Worm (Caenorhabditis elegans) whole organism, L2 larva: ENCODE data around the gene F10E9.1.

Source experiments
- R02D3.7 ChIP-seq: fragments of 150-350 bp; optimal IDR thresholded peaks from 2 replicates; lab custom pipeline; 2014; ENCODE audit warnings: missing biosample characterization, missing genetic modification characterization
- ceh-16 ChIP-seq: fragments of 150-350 bp; optimal IDR thresholded peaks from 2 replicates; lab custom pipeline; 2014; ENCODE audit warnings: missing biosample characterization, missing genetic modification characterization
- ceh-82 ChIP-seq: fragments of 150-350 bp; optimal IDR thresholded peaks from 2 replicates; lab custom pipeline; 2014; ENCODE audit warnings: missing biosample characterization, missing genetic modification characterization
- egl-27 ChIP-seq: sonication (generic microtip); optimal IDR thresholded peaks from 3 replicates; lab custom pipeline; 2017; ENCODE audit warnings: missing biosample characterization, missing genetic modification reagents, missing genetic modification characterization
- elt-1 ChIP-seq: fragments of 150-350 bp; optimal IDR thresholded peaks from 2 replicates; lab custom pipeline; 2014; ENCODE audit warnings: missing biosample characterization, missing genetic modification characterization
- lin-39 ChIP-seq: fragments of 150-350 bp; optimal IDR thresholded peaks from 2 replicates; lab custom pipeline; 2014; ENCODE audit warnings: missing biosample characterization, missing genetic modification reagents, missing genetic modification characterization
- mab-5 ChIP-seq: fragments of 150-350 bp; optimal IDR thresholded peaks from 2 replicates; lab custom pipeline; 2014; ENCODE audit warnings: missing biosample characterization, missing genetic modification characterization
- mbf-1 ChIP-seq: sonication (generic microtip); optimal IDR thresholded peaks from 2 replicates; lab custom pipeline; 2017; ENCODE audit warnings: missing biosample characterization, missing genetic modification characterization
- nhr-6 ChIP-seq: fragments of 150-350 bp; optimal IDR thresholded peaks from 2 replicates; lab custom pipeline; 2014; ENCODE audit warnings: missing biosample characterization, missing genetic modification characterization
- snpc-4 ChIP-seq: fragments of 150-350 bp; optimal IDR thresholded peaks from 2 replicates; lab custom pipeline; 2014; ENCODE audit warnings: missing biosample characterization, missing genetic modification characterization
- unc-55 ChIP-seq: fragments of 150-350 bp; sonication (generic microtip); optimal IDR thresholded peaks from 3 replicates; lab custom pipeline; 2014; ENCODE audit warnings: missing biosample characterization, missing genetic modification reagents, missing genetic modification characterization

DNA sequence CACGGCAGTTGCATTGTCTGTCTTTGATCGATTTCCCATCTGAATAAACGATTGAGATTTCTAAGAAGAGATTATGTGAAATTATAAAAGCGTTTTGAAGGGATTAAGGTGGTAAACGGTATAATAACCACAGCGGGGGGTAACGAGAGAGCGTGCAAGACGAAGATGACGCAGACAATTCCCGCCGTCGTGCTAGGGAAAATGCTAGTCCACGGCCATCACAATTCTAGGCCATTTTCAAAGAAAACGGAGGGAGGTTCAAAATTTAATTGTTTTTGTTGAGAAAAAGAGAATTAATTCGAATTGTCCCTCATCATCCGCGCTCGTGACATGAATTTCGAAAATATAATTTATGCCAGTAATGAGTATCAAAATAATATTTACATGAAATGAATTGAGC, 3.9 kb upstream of the F10E9.1 start, which contains the start of gene F10E9.11:
- no peak for TF ChIP-seq snpc-4 (tag; lab: Kevin White, UChicago)
- TF ChIP-seq ceh-16 (tag; lab: Kevin White, UChicago) = no peak
- TF ChIP-seq R02D3.7 (tag; lab: Kevin White, UChicago) = no peak
- TF ChIP-seq mbf-1 (tag; lab: Kevin White, UChicago) = no peak
- peak; percentile 69 for TF ChIP-seq mab-5 (tag; lab: Kevin White, UChicago)
- TF ChIP-seq lin-39 (tag; lab: Kevin White, UChicago) = no peak
- TF ChIP-seq unc-55 (GFP tag; lab: Kevin White, UChicago) = peak; percentile 86
- peak; percentile 9 for TF ChIP-seq nhr-6
- TF ChIP-seq elt-1 (tag; lab: Kevin White, UChicago) = no peak
- no peak for TF ChIP-seq ceh-82 (tag; lab: Kevin White, UChicago)
- peak; percentile 26 for TF ChIP-seq egl-27 (tag; lab: Kevin White, UChicago)
